Worm (Caenorhabditis elegans): ENCODE measurements around the gene K09C6.2.

K09C6.2 gene

ce11 chrV:911474-911873 is 54.8 kb downstream of the K09C6.2 start, which contains the start of gene adh-5:
Gene adh-5 (plus strand): TSS chrV:911774.
- TF ChIP-seq efl-1 (optimal IDR thresholded peaks at IDR 0.05) (no peak), efl-1 (GFP tag; optimal IDR thresholded peaks at IDR 0.05 in 1 of 2) (peak in 1 of 2 experiments; percentile 11), xbp-1 (tag; optimal IDR thresholded peaks at IDR 0.05) (no peak)
